Worm (Caenorhabditis elegans): Measurements from ENCODE around the gene lact-9.

ce11 chrIV:13745409-13745808, 40.0 kb downstream of the lact-9 start, which contains the start of gene C47A4.5:
- TF ChIP-seq fkh-10 (GFP tag; optimal IDR thresholded peaks at IDR 0.05), result no peak
- no peak for TF ChIP-seq lin-15B (tag; optimal IDR thresholded peaks at IDR 0.05)
- TF ChIP-seq nhr-11 (tag; optimal IDR thresholded peaks at IDR 0.05), result no peak
- TF ChIP-seq fos-1 (tag; optimal IDR thresholded peaks at IDR 0.05), result no peak
- no peak for TF ChIP-seq ceh-82 (tag; optimal IDR thresholded peaks at IDR 0.05)
- no peak for TF ChIP-seq unc-39 (tag; optimal IDR thresholded peaks at IDR 0.05)
- no peak for TF ChIP-seq pha-4 (tag; optimal IDR thresholded peaks at IDR 0.05)
- TF ChIP-seq sea-2 (GFP tag; optimal IDR thresholded peaks at IDR 0.05), result no peak
- TF ChIP-seq ztf-11 (tag; optimal IDR thresholded peaks at IDR 0.05), result no peak
- no peak for TF ChIP-seq jun-1 (tag; optimal IDR thresholded peaks at IDR 0.05)
- no peak for TF ChIP-seq ceh-28 (tag; optimal IDR thresholded peaks at IDR 0.05)
- no peak for TF ChIP-seq lin-39 (tag; optimal IDR thresholded peaks at IDR 0.05)
- TF ChIP-seq unc-62 (GFP tag; optimal IDR thresholded peaks at IDR 0.05), result no peak
